Worm (Caenorhabditis elegans) whole organism, L3 larva: Measurements from ENCODE around the gene gpx-7.

ENCODE experiments used
- R02D3.7 ChIP-seq: fragments of 150-350 bp; optimal IDR thresholded peaks from 2 replicates; lab custom pipeline; 2014; ENCODE audit warnings: missing biosample characterization, missing genetic modification characterization
- ZK546.5 ChIP-seq: sonication (generic microtip); optimal IDR thresholded peaks from 2 replicates; lab custom pipeline; 2017; ENCODE audit warnings: missing biosample characterization, missing genetic modification characterization
- aly-2 ChIP-seq: fragments of 150-350 bp; optimal IDR thresholded peaks from 2 replicates; lab custom pipeline; 2014; ENCODE audit warnings: missing biosample characterization, missing genetic modification characterization
- ama-1 ChIP-seq: fragments of 150-350 bp; optimal IDR thresholded peaks from 2 replicates; lab custom pipeline; 2018
- ceh-16 ChIP-seq: sonication (generic microtip); optimal IDR thresholded peaks from 2 replicates; lab custom pipeline; 2017; ENCODE audit warnings: missing biosample characterization, missing genetic modification characterization
- ceh-28 ChIP-seq: fragments of 150-350 bp; optimal IDR thresholded peaks from 2 replicates; lab custom pipeline; 2014; ENCODE audit warnings: missing biosample characterization, missing genetic modification reagents, missing genetic modification characterization
- ceh-82 ChIP-seq: fragments of 150-350 bp; optimal IDR thresholded peaks from 2 replicates; lab custom pipeline; 2014; ENCODE audit warnings: missing biosample characterization, missing genetic modification characterization
- ceh-9 ChIP-seq: sonication (generic microtip); optimal IDR thresholded peaks from 2 replicates; lab custom pipeline; 2018; ENCODE audit warnings: missing biosample characterization, missing genetic modification characterization
- daf-12 ChIP-seq: fragments of 150-350 bp; optimal IDR thresholded peaks from 2 replicates; lab custom pipeline; 2014; ENCODE audit warnings: missing biosample characterization, missing genetic modification reagents, missing genetic modification characterization
- egl-27 ChIP-seq: sonication (generic microtip); optimal IDR thresholded peaks from 4 replicates; lab custom pipeline; 2017; ENCODE audit warnings: missing biosample characterization, missing genetic modification reagents, missing genetic modification characterization
- egl-5 ChIP-seq: fragments of 150-350 bp; optimal IDR thresholded peaks from 2 replicates; lab custom pipeline; 2017; ENCODE audit warnings: missing biosample characterization, missing genetic modification reagents, missing genetic modification characterization, inconsistent platforms
- elt-1 ChIP-seq: fragments of 150-350 bp; optimal IDR thresholded peaks from 2 replicates; lab custom pipeline; 2014; ENCODE audit warnings: missing biosample characterization, missing genetic modification characterization
- elt-2 ChIP-seq: sonication (generic microtip); optimal IDR thresholded peaks from 2 replicates; lab custom pipeline; 2016; ENCODE audit warnings: missing genetic modification reagents, mild to moderate bottlenecking, missing genetic modification characterization, missing compliant biosample characterization
- elt-3 ChIP-seq, 3 experiments: fragments of 150-350 bp in 1 of 3; sonication (generic microtip) in 2 of 3; optimal IDR thresholded peaks; 2 replicates in 2 of 3; 4 replicates in 1 of 3; lab custom pipeline; 2014 to 2017; ENCODE audit warnings: missing biosample characterization in 3 of 3, missing genetic modification characterization in 3 of 3
- eor-1 ChIP-seq, 2 experiments: fragments of 150-350 bp; optimal IDR thresholded peaks; 2 replicates each; lab custom pipeline; 2014 to 2018; ENCODE audit warnings: missing biosample characterization in 2 of 2, missing genetic modification characterization in 2 of 2
- fkh-10 ChIP-seq: sonication (generic microtip); optimal IDR thresholded peaks from 2 replicates; lab custom pipeline; 2017; ENCODE audit warnings: missing biosample characterization, missing genetic modification reagents, missing genetic modification characterization
- fkh-2 ChIP-seq: fragments of 150-350 bp; optimal IDR thresholded peaks from 2 replicates; lab custom pipeline; 2014; ENCODE audit warnings: missing biosample characterization, missing genetic modification reagents, missing genetic modification characterization
- fos-1 ChIP-seq: fragments of 150-350 bp; optimal IDR thresholded peaks from 2 replicates; lab custom pipeline; 2014; ENCODE audit warnings: missing biosample characterization, missing genetic modification characterization
- hmg-11 ChIP-seq: sonication (generic microtip); optimal IDR thresholded peaks from 2 replicates; lab custom pipeline; 2016; ENCODE audit warnings: missing genetic modification characterization, missing compliant biosample characterization
- jun-1 ChIP-seq: fragments of 150-350 bp; optimal IDR thresholded peaks from 2 replicates; lab custom pipeline; 2014; ENCODE audit warnings: missing biosample characterization, missing genetic modification reagents, missing genetic modification characterization
- lin-15B ChIP-seq: fragments of 150-350 bp; optimal IDR thresholded peaks from 2 replicates; lab custom pipeline; 2014; ENCODE audit warnings: missing biosample characterization, missing genetic modification characterization
- lin-39 ChIP-seq: fragments of 150-350 bp; optimal IDR thresholded peaks from 2 replicates; lab custom pipeline; 2018; ENCODE audit warnings: missing biosample characterization, missing genetic modification reagents, missing genetic modification characterization
- lsy-12 ChIP-seq: sonication (generic microtip); optimal IDR thresholded peaks from 2 replicates; lab custom pipeline; 2016; ENCODE audit warnings: mild to moderate bottlenecking, missing genetic modification characterization, missing compliant biosample characterization
- mdl-1 ChIP-seq: fragments of 150-350 bp; optimal IDR thresholded peaks from 2 replicates; lab custom pipeline; 2014; ENCODE audit warnings: missing biosample characterization, missing genetic modification characterization
- mml-1 ChIP-seq: fragments of 150-350 bp; sonication (generic microtip); optimal IDR thresholded peaks from 3 replicates; lab custom pipeline; 2014; ENCODE audit warnings: missing biosample characterization, missing genetic modification characterization
- nfya-1 ChIP-seq: sonication (generic microtip); optimal IDR thresholded peaks from 2 replicates; lab custom pipeline; 2017; ENCODE audit warnings: missing genetic modification characterization, mild to moderate bottlenecking, missing compliant biosample characterization, antibody characterized with exemption, moderate library complexity; ENCODE audit not compliant: insufficient read depth
- nhr-11 ChIP-seq: fragments of 150-350 bp; optimal IDR thresholded peaks from 2 replicates; lab custom pipeline; 2014; ENCODE audit warnings: missing biosample characterization, missing genetic modification characterization
- nhr-12 ChIP-seq: fragments of 150-350 bp; optimal IDR thresholded peaks from 2 replicates; lab custom pipeline; 2014; ENCODE audit warnings: missing biosample characterization, missing genetic modification characterization
- nhr-23 ChIP-seq: fragments of 150-350 bp; optimal IDR thresholded peaks from 2 replicates; lab custom pipeline; 2014; ENCODE audit warnings: missing biosample characterization, missing genetic modification reagents, missing genetic modification characterization
- nhr-237 ChIP-seq: fragments of 150-350 bp; optimal IDR thresholded peaks from 2 replicates; lab custom pipeline; 2014; ENCODE audit warnings: missing biosample characterization, missing genetic modification characterization
- nhr-25 ChIP-seq: sonication (generic microtip); optimal IDR thresholded peaks from 2 replicates; lab custom pipeline; 2017; ENCODE audit warnings: missing biosample characterization, missing genetic modification characterization
- nhr-28 ChIP-seq: fragments of 150-350 bp; optimal IDR thresholded peaks from 2 replicates; lab custom pipeline; 2014; ENCODE audit warnings: missing biosample characterization, missing genetic modification characterization
- nhr-43 ChIP-seq: sonication (generic microtip); optimal IDR thresholded peaks from 2 replicates; lab custom pipeline; 2016; ENCODE audit warnings: mild to moderate bottlenecking, missing genetic modification characterization, missing compliant biosample characterization; ENCODE audit not compliant: poor library complexity, severe bottlenecking
- nhr-67 ChIP-seq: fragments of 150-350 bp; optimal IDR thresholded peaks from 2 replicates; lab custom pipeline; 2014; ENCODE audit warnings: missing biosample characterization, missing genetic modification characterization
- nhr-76 ChIP-seq: fragments of 150-350 bp; sonication (generic microtip); optimal IDR thresholded peaks from 5 replicates; lab custom pipeline; 2014; ENCODE audit warnings: missing biosample characterization, missing genetic modification characterization
- nhr-77 ChIP-seq: fragments of 150-350 bp; optimal IDR thresholded peaks from 2 replicates; lab custom pipeline; 2014; ENCODE audit warnings: missing biosample characterization, missing genetic modification characterization
- pha-4 ChIP-seq: fragments of 150-350 bp; optimal IDR thresholded peaks from 2 replicates; lab custom pipeline; 2014; ENCODE audit warnings: missing biosample characterization, missing genetic modification reagents, missing genetic modification characterization
- pqm-1 ChIP-seq: fragments of 150-350 bp; optimal IDR thresholded peaks from 2 replicates; lab custom pipeline; 2017; ENCODE audit warnings: missing biosample characterization, missing genetic modification characterization, inconsistent platforms
- sea-2 ChIP-seq: fragments of 150-350 bp; sonication (generic microtip); optimal IDR thresholded peaks from 4 replicates; lab custom pipeline; 2014; ENCODE audit warnings: missing biosample characterization, missing genetic modification reagents, missing genetic modification characterization
- snpc-4 ChIP-seq: fragments of 150-350 bp; optimal IDR thresholded peaks from 2 replicates; lab custom pipeline; 2014; ENCODE audit warnings: missing biosample characterization, missing genetic modification characterization
- tbx-2 ChIP-seq: sonication (generic microtip); optimal IDR thresholded peaks from 2 replicates; lab custom pipeline; 2016; ENCODE audit warnings: mild to moderate bottlenecking, missing genetic modification characterization, missing compliant biosample characterization
- unc-39 ChIP-seq: sonication (generic microtip); optimal IDR thresholded peaks from 4 replicates; lab custom pipeline; 2017; ENCODE audit warnings: missing biosample characterization, missing genetic modification characterization
- unc-62 ChIP-seq: fragments of 150-350 bp; sonication (generic microtip); optimal IDR thresholded peaks from 4 replicates; lab custom pipeline; 2014; ENCODE audit warnings: missing biosample characterization, missing genetic modification reagents, missing genetic modification characterization
- zag-1 ChIP-seq: fragments of 150-350 bp; optimal IDR thresholded peaks from 2 replicates; lab custom pipeline; 2014; ENCODE audit warnings: missing biosample characterization, missing genetic modification characterization
- ztf-11 ChIP-seq: fragments of 150-350 bp; optimal IDR thresholded peaks from 2 replicates; lab custom pipeline; 2014; ENCODE audit warnings: missing biosample characterization, missing genetic modification characterization
- ztf-4 ChIP-seq: fragments of 150-350 bp; optimal IDR thresholded peaks from 2 replicates; lab custom pipeline; 2014; ENCODE audit warnings: missing biosample characterization, missing genetic modification characterization

gpx-7 gene

ce11 chrX:7817555-7817954 lies 18.0 kb upstream of the gpx-7 start:
- TF ChIP-seq elt-2 (tag; lab: Kevin White, UChicago): no peak
- TF ChIP-seq fkh-10: no peak
- TF ChIP-seq tbx-2 (tag; lab: Kevin White, UChicago): no peak
- TF ChIP-seq nhr-28: no peak

ce11 chrX:7816434-7816974 lies 16.9 kb upstream of the gpx-7 start, which contains the start of the genes sek-1 and R03G5.6:
Gene sek-1 (plus strand): TSS chrX:7816734.
Gene R03G5.6 (minus strand): TSS chrX:7816924.
- TF ChIP-seq pqm-1 (no peak), nhr-23 (tag; lab: Kevin White, UChicago) (no peak), R02D3.7 (tag; lab: Kevin White, UChicago) (no peak), mml-1 (tag; lab: Kevin White, UChicago) (no peak), nhr-77 (tag; lab: Kevin White, UChicago) (no peak), ZK546.5 (no peak), snpc-4 (no peak), sea-2 (GFP tag; lab: Kevin White, UChicago) (no peak), nhr-11 (tag; lab: Kevin White, UChicago) (no peak), nhr-67 (tag; lab: Kevin White, UChicago) (no peak), unc-39 (tag; lab: Kevin White, UChicago) (no peak), ztf-11 (tag; lab: Kevin White, UChicago) (no peak), lin-15B (no peak)

ce11 chrX:7815230-7815629 lies 15.7 kb upstream of the gpx-7 start:
- TF ChIP-seq R02D3.7 (tag; lab: Kevin White, UChicago) (no peak), nhr-76 (tag; lab: Kevin White, UChicago) (no peak), tbx-2 (tag; lab: Kevin White, UChicago) (no peak)

- TF ChIP-seq unc-62 (GFP tag; lab: Kevin White, UChicago) (no peak), egl-5 (tag; lab: Kevin White, UChicago) (no peak), nfya-1 (tag; lab: Kevin White, UChicago) (peak; percentile 21), nhr-237 (tag; lab: Kevin White, UChicago) (no peak), nhr-28 (no peak), ceh-28 (tag; lab: Kevin White, UChicago) (peak; percentile 77), hmg-11 (tag; lab: Kevin White, UChicago) (no peak), nhr-25 (tag; lab: Kevin White, UChicago) (peak; percentile 62), elt-3 (tag; optimal IDR thresholded peaks at IDR 0.05; lab: Kevin White, UChicago) (no peak), nhr-67 (tag; lab: Kevin White, UChicago) (no peak), sea-2 (GFP tag; lab: Kevin White, UChicago) (no peak), nhr-76 (tag; lab: Kevin White, UChicago) (no peak), ceh-82 (tag; lab: Kevin White, UChicago) (no peak), pqm-1 (peak; percentile 86), nhr-11 (tag; lab: Kevin White, UChicago) (no peak), lin-39 (tag; lab: Kevin White, UChicago) (no peak), snpc-4 (no peak), elt-1 (no peak), mdl-1 (tag; lab: Kevin White, UChicago) (no peak), fkh-10 (no peak), daf-12 (no peak), egl-27 (tag; lab: Kevin White, UChicago) (no peak), fos-1 (tag; lab: Kevin White, UChicago) (no peak), eor-1 (tag; optimal IDR thresholded peaks at IDR 0.05; lab: Kevin White, UChicago) (no peak), nhr-77 (tag; lab: Kevin White, UChicago) (no peak), jun-1 (tag; lab: Kevin White, UChicago) (peak; percentile 34), ceh-16 (no peak), nhr-23 (tag; lab: Kevin White, UChicago) (peak; percentile 67), zag-1 (tag; lab: Kevin White, UChicago) (no peak), pha-4 (peak; percentile 71), R02D3.7 (tag; lab: Kevin White, UChicago) (no peak), unc-39 (tag; lab: Kevin White, UChicago) (no peak), lsy-12 (tag; lab: Kevin White, UChicago) (no peak), nhr-12 (tag; lab: Kevin White, UChicago) (no peak), ZK546.5 (no peak), fkh-2 (tag; lab: Kevin White, UChicago) (no peak), aly-2 (tag; lab: Kevin White, UChicago) (no peak), ztf-11 (tag; lab: Kevin White, UChicago) (no peak), tbx-2 (tag; lab: Kevin White, UChicago) (no peak), nhr-43 (tag; lab: Kevin White, UChicago) (no peak), ztf-4 (tag; lab: Kevin White, UChicago) (no peak), ceh-9 (tag; lab: Kevin White, UChicago) (no peak), lin-15B (no peak), ama-1 (lab: Kevin White, UChicago) (no peak)
Observed at ce11 chrX:7814747-7815146, 15.2 kb upstream of the gpx-7 start.
